Worm (Caenorhabditis elegans): ENCODE results near the gene apm-3.
A peak's percentile ranks its signal among the peaks of the same experiment; 100 is the strongest.

apm-3 gene

DNA sequence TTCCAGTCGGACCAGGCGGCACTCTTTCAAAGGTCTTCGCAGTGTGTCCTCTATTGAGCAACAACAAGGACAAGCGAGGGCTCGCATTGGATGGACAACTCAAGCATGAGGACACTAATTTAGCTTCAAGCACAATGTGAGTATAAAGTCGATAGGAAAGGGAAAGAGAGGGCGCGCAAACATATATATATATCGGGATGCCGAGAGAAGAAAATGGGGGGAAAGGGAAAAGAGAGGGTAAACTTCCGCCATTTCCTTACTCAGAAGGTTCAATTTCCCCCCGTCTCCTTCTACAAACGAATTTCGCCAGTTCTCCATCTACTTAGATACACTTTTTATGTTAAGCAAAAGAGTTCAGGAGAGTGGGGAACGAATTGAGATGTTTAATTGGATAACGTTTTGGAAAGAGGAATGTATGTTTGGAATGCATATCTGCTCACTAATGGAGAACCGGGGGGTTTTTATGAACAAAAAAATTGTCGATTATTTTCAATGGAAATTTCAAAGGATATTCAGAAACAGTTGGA lies 2.2 kb upstream of the apm-3 start:
- TF ChIP-seq lin-35 (GFP tag; optimal IDR thresholded peaks at IDR 0.05) = peak in 1 of 2 experiments; percentile 1
- TF ChIP-seq ceh-82 (tag; optimal IDR thresholded peaks at IDR 0.05) = peak in 1 of 3 experiments; percentile 16
- TF ChIP-seq lin-39 (tag; optimal IDR thresholded peaks at IDR 0.05) = no peak
- TF ChIP-seq ceh-63 (GFP tag; optimal IDR thresholded peaks at IDR 0.05) = no peak
- TF ChIP-seq nhr-47 (tag; optimal IDR thresholded peaks at IDR 0.05) = peak; percentile 19
- no peak for TF ChIP-seq mep-1 (tag; optimal IDR thresholded peaks at IDR 0.05)
- TF ChIP-seq lin-13 (GFP tag; optimal IDR thresholded peaks at IDR 0.05) = no peak
- no peak for TF ChIP-seq aly-2 (tag; optimal IDR thresholded peaks at IDR 0.05)
- no peak for TF ChIP-seq dpl-1 (GFP tag; optimal IDR thresholded peaks at IDR 0.05)
- TF ChIP-seq tbx-2 (tag; optimal IDR thresholded peaks at IDR 0.05) = peak; percentile 2
- TF ChIP-seq nhr-12 (tag; optimal IDR thresholded peaks at IDR 0.05) = no peak
- TF ChIP-seq nhr-71 (tag; optimal IDR thresholded peaks at IDR 0.05) = peak; percentile 26
- no peak for TF ChIP-seq vab-15 (tag; optimal IDR thresholded peaks at IDR 0.05)
- TF ChIP-seq unc-86 (tag; optimal IDR thresholded peaks at IDR 0.05) = peak; percentile 23
- no peak for TF ChIP-seq rnt-1 (tag; optimal IDR thresholded peaks at IDR 0.05)
- peak; percentile 78 for TF ChIP-seq lin-14 (GFP tag; optimal IDR thresholded peaks at IDR 0.05)

DNA sequence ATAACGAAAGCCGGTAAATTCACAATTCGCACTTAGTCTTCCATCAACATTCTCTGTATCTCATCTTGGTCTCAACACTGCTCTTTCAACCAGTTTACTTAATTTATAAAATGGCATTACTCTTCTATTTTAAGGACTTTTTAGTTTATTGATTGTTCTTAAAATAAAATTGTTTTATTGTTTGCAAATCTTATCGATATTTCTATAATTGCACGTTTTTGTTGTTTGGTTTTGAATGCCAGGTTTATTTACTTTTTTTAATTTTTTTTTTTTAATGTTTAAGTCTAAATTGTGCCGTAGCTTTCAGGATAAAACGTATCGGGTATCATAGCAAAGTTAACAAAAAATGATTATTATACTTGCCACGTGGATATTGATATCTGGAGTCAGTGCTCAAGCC lies 2.8 kb downstream of the apm-3 start, which contains the start of gene chil-10:
Gene chil-10, plus strand, starts transcription at position 301 of the 400 bp plus-strand sequence.
- TF ChIP-seq tbx-2 (tag; optimal IDR thresholded peaks at IDR 0.05) = no peak
- no peak for TF ChIP-seq hpl-2 (GFP tag; optimal IDR thresholded peaks at IDR 0.05)
- no peak for TF ChIP-seq ceh-63 (GFP tag; optimal IDR thresholded peaks at IDR 0.05)
- TF ChIP-seq Y116A8C.19 (tag; optimal IDR thresholded peaks at IDR 0.05; ENCODE audit: borderline replicate concordance) = no peak
- TF ChIP-seq sptf-1 (tag; optimal IDR thresholded peaks at IDR 0.05) = no peak
- TF ChIP-seq C16A3.4 (tag; optimal IDR thresholded peaks at IDR 0.05) = no peak
- TF ChIP-seq nhr-71 (tag; optimal IDR thresholded peaks at IDR 0.05) = no peak
- TF ChIP-seq hlh-4 (tag; optimal IDR thresholded peaks at IDR 0.05) = no peak
- TF ChIP-seq lin-39 (tag; optimal IDR thresholded peaks at IDR 0.05) = no peak
- no peak for TF ChIP-seq ces-1 (GFP tag; optimal IDR thresholded peaks at IDR 0.05)
- TF ChIP-seq ceh-8 (GFP tag; optimal IDR thresholded peaks at IDR 0.05) = no peak
- TF ChIP-seq unc-98 (GFP tag; IDR thresholded peaks at IDR 0.05) = no peak
- no peak for TF ChIP-seq dsc-1 (tag; optimal IDR thresholded peaks at IDR 0.05)
- no peak for TF ChIP-seq nhr-19 (GFP tag; conservative IDR thresholded peaks at IDR 0.05)

DNA sequence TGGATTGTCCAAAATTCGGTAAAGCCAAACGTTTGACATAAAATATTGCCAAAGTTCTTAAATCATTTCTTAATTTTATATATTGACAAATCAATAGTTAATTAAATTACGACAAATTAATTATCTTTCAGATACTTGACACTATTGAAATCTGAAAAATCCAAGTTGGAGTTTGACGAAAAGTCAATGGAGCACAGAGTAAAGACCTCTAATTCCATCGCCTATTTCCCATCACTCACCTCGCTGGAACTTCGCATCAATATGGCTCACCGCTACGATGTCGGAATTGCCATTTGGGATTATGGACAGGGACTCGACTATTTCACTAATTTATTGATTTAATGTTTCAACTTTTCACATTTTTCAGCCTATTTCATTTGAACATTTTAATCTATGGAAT lies 5.4 kb downstream of the apm-3 start:
- TF ChIP-seq xbp-1 (tag; optimal IDR thresholded peaks at IDR 0.05) = no peak
- no peak for TF ChIP-seq unc-86 (tag; optimal IDR thresholded peaks at IDR 0.05)
- no peak for TF ChIP-seq blmp-1 (tag; optimal IDR thresholded peaks at IDR 0.05)
- TF ChIP-seq F16B12.6 (tag; optimal IDR thresholded peaks at IDR 0.05) = no peak
- TF ChIP-seq nhr-12 (tag; optimal IDR thresholded peaks at IDR 0.05) = no peak
- TF ChIP-seq swsn-7 (tag; optimal IDR thresholded peaks at IDR 0.05) = no peak
- no peak for TF ChIP-seq sox-4 (tag; optimal IDR thresholded peaks at IDR 0.05)
- TF ChIP-seq fkh-10 (GFP tag; optimal IDR thresholded peaks at IDR 0.05) = no peak
- no peak for TF ChIP-seq mef-2 (tag; optimal IDR thresholded peaks at IDR 0.05)
- no peak for TF ChIP-seq aha-1 (tag; optimal IDR thresholded peaks at IDR 0.05)
- TF ChIP-seq unc-98 (GFP tag; IDR thresholded peaks at IDR 0.05) = no peak
- no peak for TF ChIP-seq lin-13 (GFP tag; optimal IDR thresholded peaks at IDR 0.05)
- TF ChIP-seq grh-1 (GFP tag; IDR thresholded peaks at IDR 0.05) = no peak
- no peak for TF ChIP-seq skn-1 (tag; optimal IDR thresholded peaks at IDR 0.05)
- TF ChIP-seq rnt-1 (tag; optimal IDR thresholded peaks at IDR 0.05) = no peak
- TF ChIP-seq hpl-2 (GFP tag; optimal IDR thresholded peaks at IDR 0.05) = no peak

DNA sequence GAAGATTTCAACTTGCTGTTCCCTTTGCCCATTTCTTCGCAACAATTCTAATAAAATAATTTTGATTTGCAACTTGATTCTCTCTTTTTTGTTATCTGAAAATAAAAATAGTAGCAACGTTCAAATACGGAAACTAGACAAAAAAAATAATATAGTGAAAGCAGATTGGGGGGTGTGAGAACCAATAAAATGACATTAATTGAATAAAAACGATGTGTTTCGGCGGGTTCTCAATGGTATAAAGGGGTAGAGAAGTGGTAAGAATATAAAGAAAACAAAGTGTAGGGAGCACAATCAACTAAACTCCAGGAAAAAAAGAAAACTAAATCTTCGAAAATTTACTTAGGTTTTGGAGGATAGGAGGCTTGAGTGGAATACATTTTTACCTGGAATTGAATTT lies 8.4 kb downstream of the apm-3 start, which contains the start of gene ncs-1:
Gene ncs-1, minus strand, starts transcription at position 101 of the 400 bp plus-strand sequence.
- TF ChIP-seq ztf-11 (tag; optimal IDR thresholded peaks at IDR 0.05) (no peak), rnt-1 (tag; optimal IDR thresholded peaks at IDR 0.05) (no peak), nhr-12 (tag; optimal IDR thresholded peaks at IDR 0.05) (no peak), C34B4.2 (tag; optimal IDR thresholded peaks at IDR 0.05) (no peak), lsy-2 (tag; optimal IDR thresholded peaks at IDR 0.05) (no peak), mef-2 (tag; optimal IDR thresholded peaks at IDR 0.05) (no peak), nhr-85 (tag) (no peak), swsn-7 (tag; optimal IDR thresholded peaks at IDR 0.05) (no peak), tbx-2 (tag; optimal IDR thresholded peaks at IDR 0.05) (no peak), ceh-8 (GFP tag; optimal IDR thresholded peaks at IDR 0.05) (no peak)
